Worm (Caenorhabditis elegans) whole organism, L4 larva: ENCODE measurements around the gene M04C3.1.

Experiments
- F37D6.2 ChIP-seq: sonication (generic microtip); optimal IDR thresholded peaks from 2 replicates; lab custom pipeline; 2016; ENCODE audit warnings: mild to moderate bottlenecking, missing genetic modification characterization, missing compliant biosample characterization
- F44E2.7 ChIP-seq: fragments of 200-800 bp; sonication (Bioruptor generic); IDR thresholded peaks from 2 replicates; pipeline ENCODE4 v2.1.2; 2022; ENCODE audit warnings: missing genetic modification characterization, missing compliant biosample characterization
- T26A8.4 ChIP-seq: fragments of 200-800 bp; sonication (Bioruptor generic); IDR thresholded peaks from 2 replicates; pipeline ENCODE4 v1.3.6; 2022; ENCODE audit warnings: missing genetic modification characterization, missing compliant biosample characterization
- Y105C5A.15 ChIP-seq: fragments of 200-800 bp; sonication (Bioruptor generic); IDR thresholded peaks from 2 replicates; pipeline ENCODE4 v1.3.6; 2022; ENCODE audit warnings: missing genetic modification characterization, missing compliant biosample characterization
- Y48G9A.11 ChIP-seq: fragments of 200-800 bp; sonication (Bioruptor generic); IDR thresholded peaks from 2 replicates; pipeline ENCODE4 v1.3.6; 2022; ENCODE audit warnings: missing genetic modification reagents, missing genetic modification characterization, missing compliant biosample characterization
- Y5F2A.4 ChIP-seq: fragments of 200-800 bp; sonication (Bioruptor generic); optimal IDR thresholded peaks from 2 replicates; lab custom pipeline; 2018; ENCODE audit warnings: mild to moderate bottlenecking, missing genetic modification characterization, missing compliant biosample characterization
- ZK546.5 ChIP-seq, 2 experiments: sonication (generic microtip); optimal IDR thresholded peaks; 2 replicates each; lab custom pipeline; 2017; ENCODE audit warnings: missing biosample characterization in 2 of 2, missing genetic modification characterization in 2 of 2
- aha-1 ChIP-seq: fragments of 150-350 bp; peaks from one replicate; lab custom pipeline; 2014; ENCODE audit warnings: missing biosample characterization, missing genetic modification characterization
- aly-2 ChIP-seq: sonication (generic microtip); optimal IDR thresholded peaks from 2 replicates; lab custom pipeline; 2018; ENCODE audit warnings: missing biosample characterization, missing genetic modification characterization
- ama-1 ChIP-seq: fragments of 150-350 bp; optimal IDR thresholded peaks from 2 replicates; lab custom pipeline; 2014; ENCODE audit warnings: inconsistent platforms, mixed read lengths
- ceh-28 ChIP-seq: fragments of 150-350 bp; optimal IDR thresholded peaks from 2 replicates; lab custom pipeline; 2014; ENCODE audit warnings: missing biosample characterization, missing genetic modification reagents, missing genetic modification characterization
- ceh-32 ChIP-seq: sonication (generic microtip); optimal IDR thresholded peaks from 2 replicates; lab custom pipeline; 2016; ENCODE audit warnings: mild to moderate bottlenecking, missing genetic modification characterization, missing compliant biosample characterization; ENCODE audit not compliant: poor library complexity
- ceh-82 ChIP-seq: sonication (generic microtip); optimal IDR thresholded peaks from 2 replicates; lab custom pipeline; 2017; ENCODE audit warnings: missing biosample characterization, missing genetic modification characterization
- cey-2 ChIP-seq: sonication (generic microtip); optimal IDR thresholded peaks from 3 replicates; lab custom pipeline; 2017; ENCODE audit warnings: missing genetic modification characterization, mild to moderate bottlenecking, missing compliant biosample characterization, antibody characterized with exemption, borderline replicate concordance; ENCODE audit not compliant: insufficient read depth
- ctbp-1 ChIP-seq: fragments of 200-800 bp; sonication (Bioruptor generic); IDR thresholded peaks from 2 replicates; pipeline ENCODE4 v1.3.6; 2022; ENCODE audit warnings: missing genetic modification reagents, missing genetic modification characterization, missing compliant biosample characterization
- daf-16 ChIP-seq, 3 experiments: sonication (generic microtip); optimal IDR thresholded peaks; 2 replicates each; lab custom pipeline; 2016 to 2017; ENCODE audit warnings: missing genetic modification characterization in 3 of 3, missing genetic modification reagents in 3 of 3, mild to moderate bottlenecking in 2 of 3, missing compliant biosample characterization in 2 of 3, missing biosample characterization in 1 of 3, moderate library complexity in 1 of 3
- daf-19 ChIP-seq: fragments of 200-800 bp; sonication (Bioruptor generic); conservative IDR thresholded peaks from 2 replicates; pipeline ENCODE4 v1.3.6; 2022; ENCODE audit warnings: missing genetic modification characterization, missing compliant biosample characterization
- dmd-6 ChIP-seq: fragments of 200-800 bp; sonication (Bioruptor generic); IDR thresholded peaks from 2 replicates; pipeline ENCODE4 v1.3.6; 2022; ENCODE audit warnings: missing genetic modification reagents, missing genetic modification characterization, missing compliant biosample characterization
- dmd-8 ChIP-seq: fragments of 200-800 bp; sonication (Bioruptor generic); IDR thresholded peaks from 2 replicates; pipeline ENCODE4 v1.3.6; 2022; ENCODE audit warnings: missing genetic modification characterization, missing compliant biosample characterization
- dpl-1 ChIP-seq: fragments of 150-350 bp; optimal IDR thresholded peaks from 2 replicates; lab custom pipeline; 2014; ENCODE audit warnings: missing biosample characterization, missing genetic modification reagents, missing genetic modification characterization
- dve-1 ChIP-seq: sonication (generic microtip); optimal IDR thresholded peaks from 2 replicates; lab custom pipeline; 2017; ENCODE audit warnings: antibody characterized with exemption, mild to moderate bottlenecking, missing genetic modification characterization, missing compliant biosample characterization; ENCODE audit not compliant: insufficient read depth
- egl-43 ChIP-seq: fragments of 200-800 bp; sonication (Bioruptor generic); IDR thresholded peaks from 2 replicates; pipeline ENCODE4 v1.3.6; 2022; ENCODE audit warnings: missing genetic modification reagents, missing genetic modification characterization, missing compliant biosample characterization
- fos-1 ChIP-seq: fragments of 150-350 bp; optimal IDR thresholded peaks from 2 replicates; lab custom pipeline; 2014; ENCODE audit warnings: missing biosample characterization, missing genetic modification characterization
- hif-1 ChIP-seq, 2 experiments: sonication (generic microtip); optimal IDR thresholded peaks; 2 replicates each; lab custom pipeline; 2016 to 2017; ENCODE audit warnings: missing compliant biosample characterization in 2 of 2, missing genetic modification characterization in 2 of 2, missing genetic modification reagents in 2 of 2, missing genotype in 2 of 2, mild to moderate bottlenecking in 1 of 2
- hlh-11 ChIP-seq: fragments of 200-800 bp; sonication (Bioruptor generic); optimal IDR thresholded peaks from 2 replicates; lab custom pipeline; 2018; ENCODE audit warnings: mild to moderate bottlenecking, missing genetic modification characterization, missing compliant biosample characterization
- lin-13 ChIP-seq: fragments of 150-350 bp; optimal IDR thresholded peaks from 2 replicates; lab custom pipeline; 2014; ENCODE audit warnings: missing biosample characterization, missing genetic modification reagents, missing genetic modification characterization
- lin-15B ChIP-seq: fragments of 150-350 bp; sonication (generic microtip); optimal IDR thresholded peaks from 3 replicates; lab custom pipeline; 2014; ENCODE audit warnings: missing biosample characterization, missing genetic modification characterization
- lsy-2 ChIP-seq, 2 experiments: fragments of 150-350 bp in 1 of 2; sonication (generic microtip) in 1 of 2; optimal IDR thresholded peaks; 2 replicates each; lab custom pipeline; 2014 to 2017; ENCODE audit warnings: missing biosample characterization in 2 of 2, missing genetic modification characterization in 2 of 2
- madf-5 ChIP-seq, 2 experiments: fragments of 200-800 bp; sonication (Bioruptor generic); IDR thresholded peaks; 2 replicates each; pipeline ENCODE4 v1.3.6; 2022; ENCODE audit warnings: missing compliant biosample characterization in 2 of 2, missing genetic modification characterization in 2 of 2
- madf-9 ChIP-seq: fragments of 200-800 bp; sonication (Bioruptor generic); conservative IDR thresholded peaks from 2 replicates; pipeline ENCODE4 v1.3.6; 2022; ENCODE audit warnings: missing genetic modification reagents, missing genetic modification characterization, missing compliant biosample characterization
- mdt-29 ChIP-seq: fragments of 200-800 bp; sonication (Bioruptor generic); IDR thresholded peaks from 2 replicates; pipeline ENCODE4 v1.3.6; 2022; ENCODE audit warnings: missing genetic modification reagents, missing genetic modification characterization, missing compliant biosample characterization
- mep-1 ChIP-seq: fragments of 150-350 bp; sonication (generic microtip); optimal IDR thresholded peaks from 3 replicates; lab custom pipeline; 2014; ENCODE audit warnings: missing biosample characterization, missing genetic modification characterization
- nhr-237 ChIP-seq: sonication (generic microtip); optimal IDR thresholded peaks from 2 replicates; lab custom pipeline; 2017; ENCODE audit warnings: missing biosample characterization, missing genetic modification characterization
- nhr-28 ChIP-seq: fragments of 150-350 bp; optimal IDR thresholded peaks from 2 replicates; lab custom pipeline; 2014; ENCODE audit warnings: missing biosample characterization, missing genetic modification characterization
- pqm-1 ChIP-seq: sonication (generic microtip); optimal IDR thresholded peaks from 2 replicates; lab custom pipeline; 2017; ENCODE audit warnings: missing biosample characterization, missing genetic modification characterization
- rbr-2 ChIP-seq: sonication (generic microtip); optimal IDR thresholded peaks from 2 replicates; lab custom pipeline; 2016; ENCODE audit warnings: missing genotype, missing genetic modification characterization, missing compliant biosample characterization
- saeg-2 ChIP-seq: fragments of 200-800 bp; sonication (Bioruptor generic); IDR thresholded peaks from 2 replicates; pipeline ENCODE4 v1.3.6; 2022; ENCODE audit warnings: missing genetic modification reagents, missing genetic modification characterization, missing compliant biosample characterization
- sdz-12 ChIP-seq: fragments of 200-800 bp; sonication (Bioruptor generic); optimal IDR thresholded peaks from 2 replicates; lab custom pipeline; 2018; ENCODE audit warnings: mild to moderate bottlenecking, missing genetic modification characterization, missing compliant biosample characterization
- spr-3 ChIP-seq: fragments of 200-800 bp; sonication (Bioruptor generic); optimal IDR thresholded peaks from 2 replicates; lab custom pipeline; 2018; ENCODE audit warnings: mild to moderate bottlenecking, missing genetic modification characterization, missing compliant biosample characterization
- unc-130 ChIP-seq: sonication (generic microtip); optimal IDR thresholded peaks from 2 replicates; lab custom pipeline; 2016; ENCODE audit warnings: missing genetic modification reagents, missing genetic modification characterization, missing compliant biosample characterization
- unc-62 ChIP-seq, 3 experiments: fragments of 150-350 bp in 1 of 3; sonication (generic microtip); optimal IDR thresholded peaks in 2 of 3; peaks in 1 of 3; 1 replicate in 1 of 3; 2 replicates in 2 of 3; lab custom pipeline; 2014 to 2017; ENCODE audit warnings: missing biosample characterization in 3 of 3, missing genetic modification characterization in 3 of 3, missing genetic modification reagents in 3 of 3, missing genotype in 1 of 3
- vab-7 ChIP-seq: fragments of 200-800 bp; sonication (Bioruptor generic); IDR thresholded peaks from 2 replicates; pipeline ENCODE4 v1.3.6; 2022; ENCODE audit warnings: missing genetic modification reagents, missing genetic modification characterization, missing compliant biosample characterization
- zfp-2 ChIP-seq: sonication (generic microtip); optimal IDR thresholded peaks from 2 replicates; lab custom pipeline; 2016; ENCODE audit warnings: mild to moderate bottlenecking, missing genetic modification characterization, missing compliant biosample characterization
- zip-11 ChIP-seq: fragments of 200-800 bp; sonication (Bioruptor generic); IDR thresholded peaks from 2 replicates; pipeline ENCODE4 v1.3.6; 2022; ENCODE audit warnings: missing genetic modification characterization, missing compliant biosample characterization
- zip-2 ChIP-seq: fragments of 150-350 bp; optimal IDR thresholded peaks from 2 replicates; lab custom pipeline; 2014; ENCODE audit warnings: missing biosample characterization, missing genetic modification characterization
- ztf-7 ChIP-seq: fragments of 150-350 bp; optimal IDR thresholded peaks from 2 replicates; lab custom pipeline; 2014; ENCODE audit warnings: missing biosample characterization, missing genetic modification characterization

Gene M04C3.1

ce11 chrV:19449544-19449943, 4.1 kb upstream of the M04C3.1 start, which contains the start of gene M04C3.5:
Gene M04C3.5 (plus strand): TSS chrV:19449733.
- TF ChIP-seq unc-62 (GFP tag; optimal IDR thresholded peaks at IDR 0.05 in 1 of 2; lab: Kevin White, UChicago), result peak in 1 of 2 experiments; percentile 67
- no peak for TF ChIP-seq unc-62 (tag; optimal IDR thresholded peaks at IDR 0.05; lab: Kevin White, UChicago)
- TF ChIP-seq nhr-28 (tag; lab: Kevin White, UChicago), result peak; percentile 23
- no peak for TF ChIP-seq F44E2.7 (GFP tag; lab: Robert Waterston, UW)
- peak; percentile 48 for TF ChIP-seq aha-1 (tag; lab: Kevin White, UChicago)
- peak; percentile 61 for TF ChIP-seq dmd-6
- TF ChIP-seq dve-1 (tag; lab: Kevin White, UChicago), result no peak
- peak; percentile 55 for TF ChIP-seq pqm-1 (tag; lab: Kevin White, UChicago)
- peak; percentile 26 for TF ChIP-seq hlh-11
- no peak for TF ChIP-seq F37D6.2
- TF ChIP-seq daf-16 (GFP tag; optimal IDR thresholded peaks at IDR 0.05; lab: Kevin White, UChicago), result no peak
- TF ChIP-seq daf-16 (tag; optimal IDR thresholded peaks at IDR 0.05; lab: Kevin White, UChicago), result peak; percentile 35

ce11 chrV:19448805-19449204, 3.4 kb upstream of the M04C3.1 start, which contains the start of gene M04C3.2:
Gene M04C3.2 (minus strand): TSS chrV:19448905.
- TF ChIP-seq nhr-28 (tag; lab: Kevin White, UChicago), result no peak
- TF ChIP-seq daf-19 (GFP tag; lab: Robert Waterston, UW), result no peak
- TF ChIP-seq Y5F2A.4 (GFP tag; lab: Kevin White, UChicago), result no peak
- no peak for TF ChIP-seq zip-11 (GFP tag; lab: Robert Waterston, UW)
- TF ChIP-seq cey-2 (tag; lab: Kevin White, UChicago), result no peak
- no peak for TF ChIP-seq aly-2 (tag; lab: Kevin White, UChicago)
- no peak for TF ChIP-seq madf-9 (GFP tag; lab: Robert Waterston, UW)
- TF ChIP-seq zip-2 (tag; lab: Kevin White, UChicago), result no peak
- TF ChIP-seq ceh-82 (tag; lab: Kevin White, UChicago), result no peak
- no peak for TF ChIP-seq Y48G9A.11 (GFP tag; lab: Robert Waterston, UW)

ce11 chrV:19443599-19443998, 1.8 kb downstream of the M04C3.1 start:
- TF ChIP-seq ceh-32 (no peak), dmd-8 (no peak), rbr-2 (no peak), mep-1 (tag; lab: Kevin White, UChicago) (no peak), madf-5 (GFP tag; IDR thresholded peaks at IDR 0.05; lab: Robert Waterston, UW) (no peak), ctbp-1 (GFP tag; lab: Robert Waterston, UW) (no peak), dpl-1 (GFP tag; lab: Kevin White, UChicago) (no peak), unc-130 (no peak), nhr-237 (tag; lab: Kevin White, UChicago) (no peak), T26A8.4 (GFP tag; lab: Robert Waterston, UW) (no peak), ztf-7 (tag; lab: Kevin White, UChicago) (no peak), daf-16 (GFP tag; optimal IDR thresholded peaks at IDR 0.05; lab: Kevin White, UChicago) (no peak), daf-16 (tag; optimal IDR thresholded peaks at IDR 0.05; lab: Kevin White, UChicago) (peak; percentile 72), nhr-28 (tag; lab: Kevin White, UChicago) (peak; percentile 34), F44E2.7 (GFP tag; lab: Robert Waterston, UW) (no peak), dmd-6 (no peak), lsy-2 (tag; optimal IDR thresholded peaks at IDR 0.05; lab: Kevin White, UChicago) (peak in 1 of 2 experiments; percentile 4), mdt-29 (GFP tag; lab: Robert Waterston, UW) (no peak), cey-2 (tag; lab: Kevin White, UChicago) (no peak), ZK546.5 (tag; optimal IDR thresholded peaks at IDR 0.05; lab: Kevin White, UChicago) (no peak), lin-15B (tag; lab: Kevin White, UChicago) (no peak), hif-1 (tag; optimal IDR thresholded peaks at IDR 0.05; lab: Kevin White, UChicago) (no peak), zfp-2 (tag; lab: Kevin White, UChicago) (no peak), ama-1 (lab: Kevin White, UChicago) (no peak), sdz-12 (GFP tag; lab: Kevin White, UChicago) (no peak), saeg-2 (GFP tag; lab: Robert Waterston, UW) (no peak), egl-43 (GFP tag; lab: Robert Waterston, UW) (no peak), vab-7 (GFP tag; lab: Robert Waterston, UW) (no peak), Y105C5A.15 (GFP tag; lab: Robert Waterston, UW) (no peak), spr-3 (no peak), fos-1 (no peak), ceh-28 (tag; lab: Kevin White, UChicago) (no peak), lin-13 (GFP tag; lab: Kevin White, UChicago) (no peak), dve-1 (tag; lab: Kevin White, UChicago) (peak; percentile 27)
